Worm (Caenorhabditis elegans): ENCODE results near the gene C34C12.8.

DNA sequence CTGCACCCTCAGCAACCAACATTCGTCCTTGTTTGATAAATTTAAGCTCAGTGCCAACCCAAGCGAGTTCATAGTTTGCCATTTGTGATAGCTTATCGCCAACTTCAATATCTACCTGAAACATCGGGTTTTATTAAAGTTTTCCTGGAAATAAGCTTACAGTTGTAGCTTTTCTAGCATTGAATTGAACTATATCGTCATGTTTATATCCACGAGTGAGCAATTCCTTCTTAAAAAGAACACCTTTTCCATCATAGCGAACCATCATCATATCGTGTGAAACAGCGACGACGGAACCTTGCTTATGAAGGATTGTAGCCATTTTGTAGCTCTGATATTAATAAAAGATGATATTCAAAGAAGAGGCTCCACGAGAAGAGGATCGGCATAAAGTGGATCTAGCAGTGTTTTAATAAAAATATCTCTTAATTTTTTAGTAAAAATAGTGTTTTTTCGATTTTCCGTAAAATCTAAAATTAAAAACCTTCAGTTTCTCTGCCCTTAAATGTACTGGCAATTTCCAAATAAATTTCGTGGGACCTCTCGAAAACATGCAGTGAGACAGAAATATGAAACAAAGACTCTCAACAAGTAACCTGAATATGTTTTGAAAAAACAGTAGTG is 42.1 kb downstream of the C34C12.8 start, which contains the start of gene M01F1.8:
- no peak for TF ChIP-seq him-1 (tag; optimal IDR thresholded peaks at IDR 0.05)
- TF ChIP-seq dao-5 (tag; optimal IDR thresholded peaks at IDR 0.05): no peak
- no peak for TF ChIP-seq W03F9.2 (tag; optimal IDR thresholded peaks at IDR 0.05)

All from whole organism, L4/young adult.